Fruit fly (Drosophila melanogaster) whole organism, wandering third instar larva: ENCODE data around the gene CG11889.
A peak's percentile ranks its signal among the peaks of the same experiment; 100 is the strongest.

ENCODE experiments used
- Abd-B ChIP-seq: fragments of >200 bp; optimal IDR thresholded peaks from 2 replicates; lab custom pipeline; 2017; ENCODE audit warnings: missing biosample characterization, missing genetic modification characterization
- CG32264 ChIP-seq: fragments of 200-800 bp; sonication (Bioruptor generic); optimal IDR thresholded peaks from 2 replicates; lab custom pipeline; 2016; ENCODE audit warnings: missing biosample characterization, missing genetic modification characterization
- CG9705 ChIP-seq: fragments of 200-800 bp; sonication (Bioruptor generic); optimal IDR thresholded peaks from 2 replicates; lab custom pipeline; 2018; ENCODE audit warnings: missing biosample characterization, mild to moderate bottlenecking, missing genetic modification characterization
- CrebA ChIP-seq: fragments of 200-800 bp; sonication (Bioruptor generic); optimal IDR thresholded peaks from 2 replicates; lab custom pipeline; 2016; ENCODE audit warnings: missing biosample characterization, mild to moderate bottlenecking, missing genetic modification characterization, borderline replicate concordance
- Dfd ChIP-seq: fragments of >200 bp; optimal IDR thresholded peaks from 2 replicates; lab custom pipeline; 2017; ENCODE audit warnings: missing biosample characterization, missing genetic modification characterization
- Dif ChIP-seq: fragments of 200-275, 200-300 bp; sonication (Bioruptor generic); optimal IDR thresholded peaks from 2 replicates; lab custom pipeline; 2018; ENCODE audit warnings: missing biosample characterization, missing genetic modification characterization; ENCODE audit not compliant: partially characterized antibody
- GATAd ChIP-seq: sonication (Bioruptor generic); optimal IDR thresholded peaks from 2 replicates; lab custom pipeline; 2016; ENCODE audit warnings: missing biosample characterization, missing genetic modification characterization
- HLH106 ChIP-seq: fragments of 200-800 bp; optimal IDR thresholded peaks from 3 replicates; lab custom pipeline; 2019; ENCODE audit warnings: missing biosample characterization, mild to moderate bottlenecking, missing genetic modification characterization, moderate library complexity
- Hnf4 ChIP-seq: fragments of 200-800 bp; sonication (Bioruptor generic); optimal IDR thresholded peaks from 2 replicates; lab custom pipeline; 2016; ENCODE audit warnings: missing biosample characterization, mild to moderate bottlenecking, missing genetic modification characterization
- Hr78 ChIP-seq: fragments of >200 bp; optimal IDR thresholded peaks from 2 replicates; lab custom pipeline; 2017; ENCODE audit warnings: missing biosample characterization, missing genetic modification characterization
- Hr83 ChIP-seq: fragments of 200-300 bp; sonication (Bioruptor generic); optimal IDR thresholded peaks from 2 replicates; lab custom pipeline; 2016; ENCODE audit warnings: missing biosample characterization, mild to moderate bottlenecking, missing genetic modification characterization, moderate library complexity; ENCODE audit not compliant: poor library complexity, severe bottlenecking
- Jra ChIP-seq: sonication (Bioruptor generic); optimal IDR thresholded peaks from 2 replicates; lab custom pipeline; 2016; ENCODE audit warnings: missing biosample characterization, missing genetic modification characterization
- Mio ChIP-seq: sonication (Bioruptor generic); optimal IDR thresholded peaks from 2 replicates; lab custom pipeline; 2016; ENCODE audit warnings: missing biosample characterization, missing genetic modification characterization
- Myc ChIP-seq: fragments of >200 bp; optimal IDR thresholded peaks from 2 replicates; lab custom pipeline; 2017
- N ChIP-seq: fragments of >200 bp; optimal IDR thresholded peaks from 2 replicates; lab custom pipeline; 2018; ENCODE audit warnings: missing biosample characterization, missing external identifiers, missing genetic modification characterization
- OdsH ChIP-seq: fragments of 200-800 bp; sonication (Bioruptor generic); optimal IDR thresholded peaks from 2 replicates; lab custom pipeline; 2016; ENCODE audit warnings: missing biosample characterization, mild to moderate bottlenecking, missing genetic modification characterization
- Rel ChIP-seq, 2 experiments: fragments of 200-800 bp; sonication (Bioruptor generic) in 1 of 2; optimal IDR thresholded peaks; 2 replicates in 1 of 2; 3 replicates in 1 of 2; lab custom pipeline; 2016 to 2019; ENCODE audit warnings: mild to moderate bottlenecking in 2 of 2, missing biosample characterization in 2 of 2, missing genetic modification characterization in 2 of 2, moderate library complexity in 1 of 2
- Sp1 ChIP-seq: fragments of 200-800 bp; sonication (Bioruptor generic); optimal IDR thresholded peaks from 3 replicates; lab custom pipeline; 2019; ENCODE audit warnings: missing biosample characterization, mild to moderate bottlenecking, missing genetic modification characterization, moderate library complexity
- Vsx2 ChIP-seq: fragments of 200-300, 225-300 bp; sonication (Bioruptor generic); optimal IDR thresholded peaks from 2 replicates; lab custom pipeline; 2018; ENCODE audit warnings: missing biosample characterization, missing genetic modification characterization; ENCODE audit not compliant: partially characterized antibody
- br ChIP-seq: fragments of 200-800 bp; sonication (Bioruptor generic); optimal IDR thresholded peaks from 2 replicates; lab custom pipeline; 2016; ENCODE audit warnings: missing biosample characterization, missing genetic modification characterization
- brk ChIP-seq: fragments of 200-800 bp; sonication (Bioruptor generic); optimal IDR thresholded peaks from 2 replicates; lab custom pipeline; 2016; ENCODE audit warnings: missing biosample characterization, mild to moderate bottlenecking, missing genetic modification characterization
- dl ChIP-seq, 2 experiments: fragments of 175-275, 200-275 bp in 1 of 2; fragments of 200-275 bp in 1 of 2; sonication (Bioruptor generic); optimal IDR thresholded peaks; lab custom pipeline; 2018; ENCODE audit warnings: mild to moderate bottlenecking in 2 of 2, missing biosample characterization in 2 of 2, missing genetic modification characterization in 2 of 2, moderate library complexity in 2 of 2; ENCODE audit not compliant: partially characterized antibody in 2 of 2, insufficient read depth in 1 of 2
- dmrt93B ChIP-seq: fragments of 200-800 bp; sonication (Bioruptor generic); optimal IDR thresholded peaks from 2 replicates; lab custom pipeline; 2018; ENCODE audit warnings: missing biosample characterization, mild to moderate bottlenecking, missing genetic modification characterization
- dsf ChIP-seq: sonication (Bioruptor generic); optimal IDR thresholded peaks from 2 replicates; lab custom pipeline; 2016; ENCODE audit warnings: missing biosample characterization, missing genetic modification characterization, borderline replicate concordance
- ey ChIP-seq: fragments of 200-800 bp; sonication (Bioruptor generic); optimal IDR thresholded peaks from 2 replicates; lab custom pipeline; 2016; ENCODE audit warnings: missing biosample characterization, missing genetic modification characterization
- foxo ChIP-seq, 2 experiments: fragments of 200-800 bp; sonication (Bioruptor generic); optimal IDR thresholded peaks; 2 replicates in 1 of 2; 3 replicates in 1 of 2; lab custom pipeline; 2016 to 2017; ENCODE audit warnings: missing biosample characterization in 2 of 2, missing genetic modification characterization in 2 of 2
- fru ChIP-seq: fragments of 200-800 bp; sonication (Bioruptor generic); optimal IDR thresholded peaks from 3 replicates; lab custom pipeline; 2016; ENCODE audit warnings: missing biosample characterization, mild to moderate bottlenecking, missing genetic modification characterization
- h ChIP-seq: fragments of 200-800 bp; sonication (Bioruptor generic); optimal IDR thresholded peaks from 3 replicates; lab custom pipeline; 2016; ENCODE audit warnings: missing biosample characterization, mild to moderate bottlenecking, missing genetic modification characterization
- jim ChIP-seq: fragments of 175-275, 200-325 bp; sonication (Bioruptor generic); optimal IDR thresholded peaks from 2 replicates; lab custom pipeline; 2016; ENCODE audit warnings: missing biosample characterization, mild to moderate bottlenecking, missing genetic modification characterization
- lola ChIP-seq: fragments of >200 bp; optimal IDR thresholded peaks from 2 replicates; lab custom pipeline; 2017; ENCODE audit warnings: missing biosample characterization, missing genetic modification characterization
- pan ChIP-seq: fragments of >200 bp; optimal IDR thresholded peaks from 2 replicates; lab custom pipeline; 2017
- psq ChIP-seq: fragments of 200-800 bp; sonication (Bioruptor generic); optimal IDR thresholded peaks from 3 replicates; lab custom pipeline; 2017; ENCODE audit warnings: missing biosample characterization, mild to moderate bottlenecking, missing genetic modification characterization, moderate library complexity
- rgr ChIP-seq: fragments of 200-800 bp; sonication (Bioruptor generic); optimal IDR thresholded peaks from 3 replicates; lab custom pipeline; 2016; ENCODE audit warnings: missing biosample characterization, mild to moderate bottlenecking, missing genetic modification characterization
- sage ChIP-seq: fragments of 200-800 bp; sonication (Bioruptor generic); optimal IDR thresholded peaks from 2 replicates; lab custom pipeline; 2016; ENCODE audit warnings: missing biosample characterization, mild to moderate bottlenecking, missing genetic modification characterization
- sv ChIP-seq: fragments of 200-800 bp; sonication (Bioruptor generic); optimal IDR thresholded peaks from 3 replicates; lab custom pipeline; 2016; ENCODE audit warnings: missing biosample characterization, missing genetic modification characterization
- tai ChIP-seq: sonication (Bioruptor generic); optimal IDR thresholded peaks from 2 replicates; lab custom pipeline; 2016; ENCODE audit warnings: missing biosample characterization, missing genetic modification characterization
- usp ChIP-seq: fragments of >200 bp; optimal IDR thresholded peaks from 2 replicates; lab custom pipeline; 2017; ENCODE audit warnings: missing biosample characterization, missing genetic modification characterization
- woc ChIP-seq: sonication (Bioruptor generic); optimal IDR thresholded peaks from 2 replicates; lab custom pipeline; 2016; ENCODE audit warnings: missing biosample characterization, mild to moderate bottlenecking, missing genetic modification characterization

CG11889 gene

dm6 chr3R:25260670-25261069, 9.3 kb upstream of the CG11889 start:
- TF ChIP-seq dl (GFP tag; optimal IDR thresholded peaks at IDR 0.05; lab: Kevin White, UChicago; ENCODE audit: insufficient read depth in 1 of 2, partially characterized antibody in 2 of 2) = no peak
- TF ChIP-seq N (GFP tag; lab: Kevin White, UChicago) = no peak
- no peak for TF ChIP-seq CG32264
- TF ChIP-seq br (GFP tag; lab: Kevin White, UChicago) = no peak
- no peak for TF ChIP-seq dmrt93B (GFP tag; lab: Kevin White, UChicago)
- no peak for TF ChIP-seq pan
- no peak for TF ChIP-seq Vsx2 (GFP tag; lab: Kevin White, UChicago)
- no peak for TF ChIP-seq h (GFP tag; lab: Kevin White, UChicago)
- TF ChIP-seq ey (GFP tag; lab: Kevin White, UChicago) = no peak
- no peak for TF ChIP-seq Hr78 (GFP tag; lab: Kevin White, UChicago)
- TF ChIP-seq sage (GFP tag; lab: Kevin White, UChicago) = no peak
- TF ChIP-seq, all 38 proteins: peak for 0

dm6 chr3R:25262322-25262761, 7.7 kb upstream of the CG11889 start, which contains the start of the genes Kdsr and CG11858:
Kdsr (minus strand) TSS chr3R:25262498.
CG11858 (plus strand) TSS chr3R:25262741.
- TF ChIP-seq fru (GFP tag; lab: Kevin White, UChicago) = peak; percentile 75
- TF ChIP-seq N (GFP tag; lab: Kevin White, UChicago) = no peak
- TF ChIP-seq Jra = peak; percentile 62
- TF ChIP-seq GATAd = peak; percentile 57
- TF ChIP-seq dmrt93B (GFP tag; lab: Kevin White, UChicago) = no peak
- no peak for TF ChIP-seq Hr78 (GFP tag; lab: Kevin White, UChicago)
- TF ChIP-seq dsf (GFP tag; lab: Kevin White, UChicago) = no peak
- peak; percentile 67 for TF ChIP-seq sv
- TF ChIP-seq pan = no peak
- TF ChIP-seq lola (GFP tag; lab: Kevin White, UChicago) = no peak
- peak; percentile 25 to 79 for TF ChIP-seq foxo (GFP tag; optimal IDR thresholded peaks at IDR 0.05; lab: Kevin White, UChicago)
- TF ChIP-seq OdsH (GFP tag; lab: Kevin White, UChicago) = peak; percentile 55
- TF ChIP-seq Vsx2 (GFP tag; lab: Kevin White, UChicago) = no peak
- TF ChIP-seq ey (GFP tag; lab: Kevin White, UChicago) = peak; percentile 75
- no peak for TF ChIP-seq dl (GFP tag; optimal IDR thresholded peaks at IDR 0.05; lab: Kevin White, UChicago; ENCODE audit: insufficient read depth in 1 of 2, partially characterized antibody in 2 of 2)
- peak; percentile 74 for TF ChIP-seq Sp1
- no peak for TF ChIP-seq Rel (GFP tag; optimal IDR thresholded peaks at IDR 0.05; lab: Kevin White, UChicago)
- peak; percentile 53 for TF ChIP-seq Rel (tag; optimal IDR thresholded peaks at IDR 0.05; lab: Kevin White, UChicago)
- peak; percentile 72 for TF ChIP-seq CG9705
- peak; percentile 36 for TF ChIP-seq CG32264
- TF ChIP-seq Hnf4 (GFP tag; lab: Kevin White, UChicago) = no peak
- TF ChIP-seq usp (GFP tag; lab: Kevin White, UChicago) = no peak
- TF ChIP-seq sage (GFP tag; lab: Kevin White, UChicago) = no peak
- TF ChIP-seq Dif (GFP tag; lab: Kevin White, UChicago) = no peak
- TF ChIP-seq h (GFP tag; lab: Kevin White, UChicago) = peak; percentile 83
- no peak for TF ChIP-seq CrebA (GFP tag; lab: Kevin White, UChicago)
- no peak for TF ChIP-seq Mio
- TF ChIP-seq jim (GFP tag; lab: Kevin White, UChicago) = no peak
- TF ChIP-seq Myc = peak; percentile 99
- no peak for TF ChIP-seq Dfd (GFP tag; lab: Kevin White, UChicago)
- peak; percentile 93 for TF ChIP-seq woc (GFP tag; lab: Kevin White, UChicago)
- no peak for TF ChIP-seq brk
- TF ChIP-seq Hr83 = no peak
- TF ChIP-seq br (GFP tag; lab: Kevin White, UChicago) = peak; percentile 72
- peak; percentile 71 for TF ChIP-seq rgr (GFP tag; lab: Kevin White, UChicago)
- TF ChIP-seq Abd-B (GFP tag; lab: Kevin White, UChicago) = no peak
- no peak for TF ChIP-seq tai (GFP tag; lab: Kevin White, UChicago)
- TF ChIP-seq psq = peak; percentile 52
- TF ChIP-seq HLH106 (tag; lab: Kevin White, UChicago) = peak; percentile 72
